Fruit fly (Drosophila melanogaster) whole organism, wandering third instar larva: ENCODE measurements around the gene Ass.

ENCODE experiments used
- Abd-B ChIP-seq: fragments of >200 bp; optimal IDR thresholded peaks from 2 replicates; lab custom pipeline; 2017; ENCODE audit warnings: missing biosample characterization, missing genetic modification characterization
- CG32264 ChIP-seq: fragments of 200-800 bp; sonication (Bioruptor generic); optimal IDR thresholded peaks from 2 replicates; lab custom pipeline; 2016; ENCODE audit warnings: missing biosample characterization, missing genetic modification characterization
- CG9705 ChIP-seq: fragments of 200-800 bp; sonication (Bioruptor generic); optimal IDR thresholded peaks from 2 replicates; lab custom pipeline; 2018; ENCODE audit warnings: missing biosample characterization, mild to moderate bottlenecking, missing genetic modification characterization
- CrebA ChIP-seq: fragments of 200-800 bp; sonication (Bioruptor generic); optimal IDR thresholded peaks from 2 replicates; lab custom pipeline; 2016; ENCODE audit warnings: missing biosample characterization, mild to moderate bottlenecking, missing genetic modification characterization, borderline replicate concordance
- Dif ChIP-seq: fragments of 200-275, 200-300 bp; sonication (Bioruptor generic); optimal IDR thresholded peaks from 2 replicates; lab custom pipeline; 2018; ENCODE audit warnings: missing biosample characterization, missing genetic modification characterization; ENCODE audit not compliant: partially characterized antibody
- GATAd ChIP-seq: sonication (Bioruptor generic); optimal IDR thresholded peaks from 2 replicates; lab custom pipeline; 2016; ENCODE audit warnings: missing biosample characterization, missing genetic modification characterization
- Mio ChIP-seq: sonication (Bioruptor generic); optimal IDR thresholded peaks from 2 replicates; lab custom pipeline; 2016; ENCODE audit warnings: missing biosample characterization, missing genetic modification characterization
- Rel ChIP-seq, 2 experiments: fragments of 200-800 bp; sonication (Bioruptor generic) in 1 of 2; optimal IDR thresholded peaks; 2 replicates in 1 of 2; 3 replicates in 1 of 2; lab custom pipeline; 2016 to 2019; ENCODE audit warnings: mild to moderate bottlenecking in 2 of 2, missing biosample characterization in 2 of 2, missing genetic modification characterization in 2 of 2, moderate library complexity in 1 of 2
- brk ChIP-seq: fragments of 200-800 bp; sonication (Bioruptor generic); optimal IDR thresholded peaks from 2 replicates; lab custom pipeline; 2016; ENCODE audit warnings: missing biosample characterization, mild to moderate bottlenecking, missing genetic modification characterization
- ey ChIP-seq: fragments of 200-800 bp; sonication (Bioruptor generic); optimal IDR thresholded peaks from 2 replicates; lab custom pipeline; 2016; ENCODE audit warnings: missing biosample characterization, missing genetic modification characterization
- foxo ChIP-seq, 2 experiments: fragments of 200-800 bp; sonication (Bioruptor generic); optimal IDR thresholded peaks; 2 replicates in 1 of 2; 3 replicates in 1 of 2; lab custom pipeline; 2016 to 2017; ENCODE audit warnings: missing biosample characterization in 2 of 2, missing genetic modification characterization in 2 of 2
- h ChIP-seq: fragments of 200-800 bp; sonication (Bioruptor generic); optimal IDR thresholded peaks from 3 replicates; lab custom pipeline; 2016; ENCODE audit warnings: missing biosample characterization, mild to moderate bottlenecking, missing genetic modification characterization
- jim ChIP-seq: fragments of 175-275, 200-325 bp; sonication (Bioruptor generic); optimal IDR thresholded peaks from 2 replicates; lab custom pipeline; 2016; ENCODE audit warnings: missing biosample characterization, mild to moderate bottlenecking, missing genetic modification characterization
- psq ChIP-seq: fragments of 200-800 bp; sonication (Bioruptor generic); optimal IDR thresholded peaks from 3 replicates; lab custom pipeline; 2017; ENCODE audit warnings: missing biosample characterization, mild to moderate bottlenecking, missing genetic modification characterization, moderate library complexity
- sage ChIP-seq: fragments of 200-800 bp; sonication (Bioruptor generic); optimal IDR thresholded peaks from 2 replicates; lab custom pipeline; 2016; ENCODE audit warnings: missing biosample characterization, mild to moderate bottlenecking, missing genetic modification characterization
- sv ChIP-seq: fragments of 200-800 bp; sonication (Bioruptor generic); optimal IDR thresholded peaks from 3 replicates; lab custom pipeline; 2016; ENCODE audit warnings: missing biosample characterization, missing genetic modification characterization
- tai ChIP-seq: sonication (Bioruptor generic); optimal IDR thresholded peaks from 2 replicates; lab custom pipeline; 2016; ENCODE audit warnings: missing biosample characterization, missing genetic modification characterization
- usp ChIP-seq: fragments of >200 bp; optimal IDR thresholded peaks from 2 replicates; lab custom pipeline; 2017; ENCODE audit warnings: missing biosample characterization, missing genetic modification characterization

The Ass gene

DNA sequence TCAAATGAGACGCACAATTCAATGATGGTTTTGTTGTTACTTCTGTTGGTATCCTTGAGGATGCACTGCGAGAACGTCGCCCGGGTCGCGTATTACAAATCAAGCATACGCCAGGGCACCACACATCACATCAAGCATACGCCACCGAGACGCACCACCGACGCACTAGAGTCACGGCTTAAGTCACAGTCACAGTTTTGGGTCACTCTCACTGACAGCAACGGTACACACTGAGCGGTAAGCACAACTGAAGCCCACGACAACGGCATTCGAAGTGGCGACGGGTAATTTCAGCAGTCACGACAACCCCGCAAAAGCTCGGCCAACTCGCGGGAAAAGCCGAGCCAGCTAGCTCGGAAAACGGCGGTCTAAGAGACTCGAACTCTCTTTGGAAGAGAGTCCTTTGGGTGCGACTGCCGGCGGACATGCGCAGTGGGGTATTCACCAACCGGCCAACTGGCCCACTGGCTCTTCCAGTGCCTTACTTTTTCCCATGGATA, 51.1 kb downstream of the Ass start, which contains the start of gene dpr11:
dpr11 (minus strand) TSS at position 263 of the 500 bp plus-strand sequence.
- TF ChIP-seq Mio (GFP tag; lab: Kevin White, UChicago), result no peak
- no peak for TF ChIP-seq usp
- TF ChIP-seq foxo (GFP tag; optimal IDR thresholded peaks at IDR 0.05; lab: Kevin White, UChicago), result no peak
- no peak for TF ChIP-seq tai (GFP tag; lab: Kevin White, UChicago)
- no peak for TF ChIP-seq CG32264 (GFP tag; lab: Kevin White, UChicago)
- TF ChIP-seq GATAd, result no peak
- no peak for TF ChIP-seq sv
- no peak for TF ChIP-seq sage
- no peak for TF ChIP-seq psq (GFP tag; lab: Kevin White, UChicago)
- no peak for TF ChIP-seq ey (GFP tag; lab: Kevin White, UChicago)
- no peak for TF ChIP-seq CG9705 (GFP tag; lab: Kevin White, UChicago)
- no peak for TF ChIP-seq CrebA (GFP tag; lab: Kevin White, UChicago)
- TF ChIP-seq Abd-B, result no peak
- no peak for TF ChIP-seq Rel (GFP tag; optimal IDR thresholded peaks at IDR 0.05; lab: Kevin White, UChicago)
- TF ChIP-seq Rel (tag; optimal IDR thresholded peaks at IDR 0.05; lab: Kevin White, UChicago), result no peak
- TF ChIP-seq brk, result no peak
- no peak for TF ChIP-seq Dif (GFP tag; lab: Kevin White, UChicago)
- TF ChIP-seq jim, result no peak
- no peak for TF ChIP-seq h (GFP tag; lab: Kevin White, UChicago)
